Worm (Caenorhabditis elegans): ENCODE results near the gene C04C11.1.

- TF ChIP-seq lsy-2 (tag; optimal IDR thresholded peaks at IDR 0.05) (peak in 1 of 2 experiments; percentile 55), gmeb-1 (tag; optimal IDR thresholded peaks at IDR 0.05) (no peak), fos-1 (tag; optimal IDR thresholded peaks at IDR 0.05) (no peak), ZK546.5 (tag; optimal IDR thresholded peaks at IDR 0.05) (no peak), snpc-4 (tag; optimal IDR thresholded peaks at IDR 0.05) (peak; percentile 31), dmd-4 (tag; optimal IDR thresholded peaks at IDR 0.05) (no peak), lin-11 (tag; optimal IDR thresholded peaks at IDR 0.05) (no peak), zag-1 (tag; optimal IDR thresholded peaks at IDR 0.05) (no peak), lin-13 (GFP tag; optimal IDR thresholded peaks at IDR 0.05) (no peak), ztf-1 (GFP tag; conservative IDR thresholded peaks at IDR 0.05) (no peak), aly-2 (tag; optimal IDR thresholded peaks at IDR 0.05) (no peak), elt-3 (tag; optimal IDR thresholded peaks at IDR 0.05) (no peak), nhr-10 (tag; optimal IDR thresholded peaks at IDR 0.05) (no peak)
Measured at ce11 chrX:13975314-13975713, 45.1 kb upstream of the C04C11.1 start, which contains the start of gene F48F7.5.
